Worm (Caenorhabditis elegans) whole organism, L2 larva: Measurements from ENCODE around the gene frm-7.

Source experiments
- F13H6.1 ChIP-seq: sonication (generic microtip); optimal IDR thresholded peaks from 2 replicates; lab custom pipeline; 2016; ENCODE audit warnings: missing genetic modification characterization, missing compliant biosample characterization
- R02D3.7 ChIP-seq: fragments of 150-350 bp; optimal IDR thresholded peaks from 2 replicates; lab custom pipeline; 2014; ENCODE audit warnings: missing biosample characterization, missing genetic modification characterization
- ama-1 ChIP-seq: fragments of 150-350 bp; optimal IDR thresholded peaks from 2 replicates; lab custom pipeline; 2018; ENCODE audit warnings: inconsistent platforms
- ceh-16 ChIP-seq: fragments of 150-350 bp; optimal IDR thresholded peaks from 2 replicates; lab custom pipeline; 2014; ENCODE audit warnings: missing biosample characterization, missing genetic modification characterization
- crh-2 ChIP-seq: sonication (generic microtip); optimal IDR thresholded peaks from 2 replicates; lab custom pipeline; 2017; ENCODE audit warnings: missing biosample characterization, missing genetic modification characterization
- egl-27 ChIP-seq: sonication (generic microtip); optimal IDR thresholded peaks from 3 replicates; lab custom pipeline; 2017; ENCODE audit warnings: missing biosample characterization, missing genetic modification reagents, missing genetic modification characterization
- fos-1 ChIP-seq: fragments of 150-350 bp; optimal IDR thresholded peaks from 2 replicates; lab custom pipeline; 2014; ENCODE audit warnings: missing biosample characterization, missing genetic modification characterization
- lin-13 ChIP-seq: fragments of 150-350 bp; optimal IDR thresholded peaks from 2 replicates; lab custom pipeline; 2014; ENCODE audit warnings: missing biosample characterization, missing genetic modification reagents, missing genetic modification characterization
- nhr-11 ChIP-seq: fragments of 150-350 bp; optimal IDR thresholded peaks from 2 replicates; lab custom pipeline; 2014; ENCODE audit warnings: missing biosample characterization, missing genetic modification characterization
- nhr-25 ChIP-seq: fragments of 150-350 bp; sonication (generic microtip); optimal IDR thresholded peaks from 3 replicates; lab custom pipeline; 2014; ENCODE audit warnings: missing biosample characterization, missing genetic modification characterization
- nhr-77 ChIP-seq: fragments of 150-350 bp; optimal IDR thresholded peaks from 2 replicates; lab custom pipeline; 2014; ENCODE audit warnings: missing biosample characterization, missing genetic modification characterization
- skn-1 ChIP-seq: sonication (generic microtip); optimal IDR thresholded peaks from 2 replicates; lab custom pipeline; 2017; ENCODE audit warnings: missing biosample characterization, missing genetic modification characterization
- unc-39 ChIP-seq: fragments of 150-350 bp; optimal IDR thresholded peaks from 2 replicates; lab custom pipeline; 2014; ENCODE audit warnings: missing biosample characterization, missing genetic modification characterization
- zag-1 ChIP-seq: fragments of 150-350 bp; optimal IDR thresholded peaks from 2 replicates; lab custom pipeline; 2014; ENCODE audit warnings: missing biosample characterization, missing genetic modification characterization

ce11 chrV:12261377-12261776 is 40.9 kb upstream of the frm-7 start, which contains the start of gene tbb-6:
- no peak for TF ChIP-seq nhr-11 (tag; lab: Kevin White, UChicago)
- TF ChIP-seq fos-1 (tag; lab: Kevin White, UChicago), result no peak
- TF ChIP-seq R02D3.7 (tag; lab: Kevin White, UChicago), result no peak
- no peak for TF ChIP-seq crh-2 (tag; lab: Kevin White, UChicago)
- TF ChIP-seq unc-39 (tag; lab: Kevin White, UChicago), result no peak
- no peak for TF ChIP-seq ceh-16 (tag; lab: Kevin White, UChicago)
- TF ChIP-seq skn-1, result no peak
- TF ChIP-seq F13H6.1 (tag; lab: Kevin White, UChicago), result no peak
- no peak for TF ChIP-seq lin-13 (GFP tag; lab: Kevin White, UChicago)
- no peak for TF ChIP-seq nhr-77 (tag; lab: Kevin White, UChicago)
- TF ChIP-seq ama-1 (lab: Kevin White, UChicago), result no peak
- TF ChIP-seq zag-1 (tag; lab: Kevin White, UChicago), result no peak
- TF ChIP-seq nhr-25 (tag; lab: Kevin White, UChicago), result no peak
- no peak for TF ChIP-seq egl-27
